Fruit fly (Drosophila melanogaster) Kc167 (cell line): ENCODE results near the gene cype.

Experiments
- Myc ChIP-seq: fragments of >200 bp; optimal IDR thresholded peaks from 2 replicates; lab custom pipeline; 2017; ENCODE audit warnings: missing external identifiers
- Sin3A ChIP-seq: fragments of >200 bp; optimal IDR thresholded peaks from 2 replicates; lab custom pipeline; 2018; ENCODE audit warnings: missing external identifiers
- h ChIP-seq: fragments of >200 bp; optimal IDR thresholded peaks from 3 replicates; lab custom pipeline; 2018; ENCODE audit warnings: missing external identifiers
- insv ChIP-seq: fragments of >200 bp; optimal IDR thresholded peaks from 3 replicates; lab custom pipeline; 2018; ENCODE audit warnings: missing external identifiers
- psq ChIP-seq: fragments of >200 bp; optimal IDR thresholded peaks from 2 replicates; lab custom pipeline; 2017; ENCODE audit warnings: missing external identifiers
- ttk ChIP-seq: sonication (Bioruptor generic); optimal IDR thresholded peaks from 2 replicates; lab custom pipeline; 2017; ENCODE audit warnings: missing external identifiers

dm6 chr2L:5285860-5286259 lies 41.2 kb upstream of the cype start:
- TF ChIP-seq ttk (lab: Kevin White, UChicago) (no peak), Sin3A (lab: Kevin White, UChicago) (no peak), h (lab: Kevin White, UChicago) (no peak), Myc (lab: Kevin White, UChicago) (no peak), psq (lab: Kevin White, UChicago) (no peak), insv (lab: Kevin White, UChicago) (no peak)
